Worm (Caenorhabditis elegans): ENCODE measurements around the gene F35E8.13.

The F35E8.13 gene

DNA sequence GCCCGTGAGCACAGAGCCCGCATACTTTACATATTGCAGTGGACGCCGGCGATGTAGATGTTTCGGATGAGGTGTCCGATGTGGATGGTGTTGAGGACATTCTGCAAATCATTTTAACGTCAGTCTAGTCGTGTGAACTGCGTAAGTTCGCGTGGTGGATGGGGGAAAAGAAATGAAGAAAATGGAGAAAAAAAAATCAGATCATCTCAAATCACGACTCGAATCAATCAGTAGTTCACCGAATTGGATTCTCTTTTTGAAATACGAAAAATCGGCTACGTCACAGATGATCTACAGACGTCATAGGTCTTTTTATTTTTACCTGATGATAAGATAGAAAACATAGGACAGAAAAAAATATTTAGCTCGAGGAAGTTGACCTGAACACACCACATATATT lies 46.8 kb upstream of the F35E8.13 start, which contains the start of gene nhr-102:
Gene nhr-102 (minus strand): TSS at position 101 of the 400 bp plus-strand sequence.
- TF ChIP-seq mdl-1 (tag; optimal IDR thresholded peaks at IDR 0.05): no peak
- TF ChIP-seq ceh-9 (tag; optimal IDR thresholded peaks at IDR 0.05): no peak
- TF ChIP-seq elt-2 (tag; optimal IDR thresholded peaks at IDR 0.05): peak; percentile 25
- no peak for TF ChIP-seq fkh-10 (GFP tag; optimal IDR thresholded peaks at IDR 0.05)
- TF ChIP-seq ceh-16 (tag; optimal IDR thresholded peaks at IDR 0.05): no peak
- no peak for TF ChIP-seq egl-27 (tag; optimal IDR thresholded peaks at IDR 0.05)
- no peak for TF ChIP-seq eor-1 (tag; optimal IDR thresholded peaks at IDR 0.05)
- TF ChIP-seq nhr-25 (tag; optimal IDR thresholded peaks at IDR 0.05): no peak
- TF ChIP-seq lsy-12 (tag; optimal IDR thresholded peaks at IDR 0.05): no peak

DNA sequence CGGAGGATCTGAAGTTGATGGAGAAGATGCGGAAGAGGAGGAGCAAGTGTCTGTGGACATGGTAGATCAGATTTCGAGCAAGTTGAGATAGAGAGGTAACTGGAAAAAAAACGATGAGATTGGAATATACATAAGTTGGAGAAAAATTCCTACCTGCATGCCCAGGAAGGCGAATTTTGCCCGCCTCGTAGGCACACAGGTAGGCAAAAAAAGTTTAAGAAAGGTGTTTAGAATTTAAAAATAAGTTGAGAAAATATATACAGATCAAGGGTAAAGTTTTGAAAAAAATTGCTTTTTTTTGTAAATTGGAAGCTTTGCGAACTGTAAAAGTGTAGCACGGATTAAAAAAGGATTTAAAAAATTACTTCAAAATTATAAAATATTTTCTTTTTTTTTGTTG lies 43.6 kb upstream of the F35E8.13 start, which contains the start of gene nhr-84:
Gene nhr-84 (minus strand): TSS at position 101 of the 400 bp plus-strand sequence.
- no peak for TF ChIP-seq R02D3.7 (tag; optimal IDR thresholded peaks at IDR 0.05)
- no peak for TF ChIP-seq nhr-67 (tag; optimal IDR thresholded peaks at IDR 0.05)
- no peak for TF ChIP-seq nhr-43 (tag; optimal IDR thresholded peaks at IDR 0.05; ENCODE audit: poor library complexity, severe bottlenecking)
- TF ChIP-seq nhr-76 (tag; optimal IDR thresholded peaks at IDR 0.05): no peak
- TF ChIP-seq nhr-12 (tag; optimal IDR thresholded peaks at IDR 0.05): no peak
- no peak for TF ChIP-seq nhr-28 (tag; optimal IDR thresholded peaks at IDR 0.05)

DNA sequence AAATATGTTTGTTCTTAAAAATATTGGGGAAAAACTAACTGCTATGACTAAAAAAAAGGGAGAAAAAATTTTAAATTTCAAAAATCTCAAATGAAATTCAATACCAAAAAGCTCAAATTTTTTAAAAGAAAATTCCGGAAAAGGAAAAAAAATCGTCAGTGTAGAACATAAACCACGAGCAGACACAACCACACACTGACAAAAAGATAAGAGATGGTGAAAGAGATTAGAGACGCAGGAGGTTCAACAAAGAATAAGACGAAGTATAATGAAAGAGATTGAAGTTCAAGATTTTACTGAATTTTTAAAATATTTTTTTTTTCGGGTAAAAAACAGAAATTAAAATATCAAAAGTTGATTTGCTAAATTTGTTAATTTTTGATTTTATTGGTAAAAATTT lies 43.0 kb upstream of the F35E8.13 start:
- peak; percentile 52 for TF ChIP-seq elt-2 (tag; optimal IDR thresholded peaks at IDR 0.05)
- TF ChIP-seq pqm-1 (tag; optimal IDR thresholded peaks at IDR 0.05): peak; percentile 66
- peak; percentile 26 for TF ChIP-seq pha-4 (tag; optimal IDR thresholded peaks at IDR 0.05)
- no peak for TF ChIP-seq daf-12 (tag; optimal IDR thresholded peaks at IDR 0.05)
- no peak for TF ChIP-seq nhr-12 (tag; optimal IDR thresholded peaks at IDR 0.05)

DNA sequence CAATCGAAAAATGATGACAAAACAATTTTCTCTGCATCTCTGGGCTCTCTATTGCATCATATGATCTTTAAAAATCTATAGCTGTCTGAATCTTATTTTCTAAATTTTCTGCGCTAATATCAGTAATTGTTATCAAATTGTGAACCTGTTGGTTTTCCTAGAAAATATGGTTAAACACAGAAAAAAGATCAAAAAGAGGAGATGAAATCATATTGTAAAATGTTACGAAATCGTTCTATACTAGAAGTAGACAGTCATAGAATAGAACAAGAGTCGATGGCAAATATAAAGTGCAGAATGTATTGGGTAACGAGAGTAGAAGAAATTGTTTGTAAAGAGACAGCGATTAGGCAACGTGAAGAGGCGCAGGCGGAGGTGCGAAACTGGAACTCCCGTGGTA lies 42.4 kb upstream of the F35E8.13 start:
- TF ChIP-seq pha-4 (tag; optimal IDR thresholded peaks at IDR 0.05) (peak; percentile 84), ztf-4 (tag; optimal IDR thresholded peaks at IDR 0.05) (no peak), jun-1 (tag; optimal IDR thresholded peaks at IDR 0.05) (peak; percentile 69), elt-3 (tag; optimal IDR thresholded peaks at IDR 0.05) (peak in 1 of 3 experiments; percentile 8), nhr-11 (tag; optimal IDR thresholded peaks at IDR 0.05) (no peak), skn-1 (tag; optimal IDR thresholded peaks at IDR 0.05) (peak; percentile 97), lin-39 (tag; optimal IDR thresholded peaks at IDR 0.05) (no peak), pqm-1 (tag; optimal IDR thresholded peaks at IDR 0.05) (peak; percentile 62), unc-62 (GFP tag; optimal IDR thresholded peaks at IDR 0.05) (no peak), elt-2 (tag; optimal IDR thresholded peaks at IDR 0.05) (peak; percentile 76), nhr-25 (tag; optimal IDR thresholded peaks at IDR 0.05) (peak; percentile 36), lin-15B (tag; optimal IDR thresholded peaks at IDR 0.05) (peak; percentile 15), hmg-11 (tag; optimal IDR thresholded peaks at IDR 0.05) (peak; percentile 34), ceh-9 (tag; optimal IDR thresholded peaks at IDR 0.05) (no peak), zag-1 (tag; optimal IDR thresholded peaks at IDR 0.05) (no peak), egl-27 (tag; optimal IDR thresholded peaks at IDR 0.05) (peak; percentile 63), ceh-28 (tag; optimal IDR thresholded peaks at IDR 0.05) (peak; percentile 68), nhr-43 (tag; optimal IDR thresholded peaks at IDR 0.05; ENCODE audit: poor library complexity, severe bottlenecking) (no peak), nfya-1 (tag; optimal IDR thresholded peaks at IDR 0.05; ENCODE audit: insufficient read depth) (peak; percentile 18)

DNA sequence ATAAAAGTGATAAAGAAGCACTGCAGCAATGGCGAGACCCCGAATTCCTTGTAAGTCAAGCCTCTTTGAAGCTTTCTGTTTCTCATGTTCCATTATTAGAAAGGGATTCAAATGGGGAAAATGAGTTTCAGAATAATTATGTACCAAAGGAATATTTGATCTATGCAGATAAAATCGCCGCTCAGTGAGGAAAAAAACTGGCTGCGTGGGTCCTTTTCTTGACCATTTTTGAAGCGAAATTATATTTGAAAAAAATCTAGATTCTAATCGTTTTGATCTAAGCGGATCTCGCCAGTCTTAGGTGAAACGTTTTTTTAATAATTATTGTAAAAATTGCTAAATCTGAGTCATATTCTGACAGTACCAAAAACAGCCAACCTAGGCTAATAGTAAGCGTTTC lies 38.4 kb upstream of the F35E8.13 start, which contains the start of gene oac-42:
Gene oac-42 (minus strand): TSS at position 101 of the 400 bp plus-strand sequence.
- TF ChIP-seq nhr-23 (tag; optimal IDR thresholded peaks at IDR 0.05): no peak
- TF ChIP-seq ceh-9 (tag; optimal IDR thresholded peaks at IDR 0.05): no peak
- no peak for TF ChIP-seq zag-1 (tag; optimal IDR thresholded peaks at IDR 0.05)
- TF ChIP-seq tbx-2 (tag; optimal IDR thresholded peaks at IDR 0.05): no peak
- no peak for TF ChIP-seq egl-5 (tag; optimal IDR thresholded peaks at IDR 0.05)
- TF ChIP-seq ama-1 (optimal IDR thresholded peaks at IDR 0.05): no peak
- TF ChIP-seq nhr-25 (tag; optimal IDR thresholded peaks at IDR 0.05): no peak
- TF ChIP-seq ceh-82 (tag; optimal IDR thresholded peaks at IDR 0.05): no peak
- no peak for TF ChIP-seq elt-3 (tag; optimal IDR thresholded peaks at IDR 0.05)
- TF ChIP-seq elt-1 (tag; optimal IDR thresholded peaks at IDR 0.05): no peak
- TF ChIP-seq ceh-28 (tag; optimal IDR thresholded peaks at IDR 0.05): no peak
- no peak for TF ChIP-seq snpc-4 (tag; optimal IDR thresholded peaks at IDR 0.05)
